Worm (Caenorhabditis elegans): ENCODE measurements around the gene E04F6.6.

E04F6.6 gene

ce11 chrII:7225864-7226522, 26.6 kb upstream of the E04F6.6 start, which contains the start of gene clh-3:
Gene clh-3, minus strand, starts transcription at chrII:7225914.
- no peak for TF ChIP-seq D2030.7 (GFP tag; IDR thresholded peaks at IDR 0.05)
- no peak for TF ChIP-seq mes-4 (tag; optimal IDR thresholded peaks at IDR 0.05)
- TF ChIP-seq repo-1 (tag; optimal IDR thresholded peaks at IDR 0.05) = no peak
- TF ChIP-seq hmg-1.2 (GFP tag; IDR thresholded peaks at IDR 0.05) = no peak
- TF ChIP-seq ets-4 (GFP tag; optimal IDR thresholded peaks at IDR 0.05) = no peak
- no peak for TF ChIP-seq somi-1 (GFP tag; optimal IDR thresholded peaks at IDR 0.05)
- TF ChIP-seq sptf-2 (GFP tag; optimal IDR thresholded peaks at IDR 0.05) = no peak
- TF ChIP-seq dpl-1 (GFP tag; optimal IDR thresholded peaks at IDR 0.05) = no peak
- TF ChIP-seq nhr-80 (tag; optimal IDR thresholded peaks at IDR 0.05) = no peak
- no peak for TF ChIP-seq unc-130 (GFP tag; optimal IDR thresholded peaks at IDR 0.05)
- peak; percentile 61 for TF ChIP-seq efl-1 (GFP tag; optimal IDR thresholded peaks at IDR 0.05)
- TF ChIP-seq ceh-100 (GFP tag; IDR thresholded peaks at IDR 0.05) = no peak
- TF ChIP-seq aptf-2 (GFP tag; conservative IDR thresholded peaks at IDR 0.05) = peak; percentile 99
- TF ChIP-seq madf-6 (GFP tag; IDR thresholded peaks at IDR 0.05) = peak; percentile 60
- no peak for TF ChIP-seq K11D2.4 (GFP tag; IDR thresholded peaks at IDR 0.05)
- TF ChIP-seq madf-8 (GFP tag; conservative IDR thresholded peaks at IDR 0.05) = peak; percentile 36

- TF ChIP-seq lsl-1 (GFP tag; optimal IDR thresholded peaks at IDR 0.05) (no peak), Y95B8A.8 (GFP tag; IDR thresholded peaks at IDR 0.05) (no peak), Y67H2A.10 (GFP tag; conservative IDR thresholded peaks at IDR 0.05) (no peak), mxl-1 (tag; optimal IDR thresholded peaks at IDR 0.05) (no peak), B0261.1 (tag; optimal IDR thresholded peaks at IDR 0.05) (no peak), tlf-1 (GFP tag; optimal IDR thresholded peaks at IDR 0.05) (no peak), nfya-1 (tag; optimal IDR thresholded peaks at IDR 0.05; ENCODE audit: borderline replicate concordance, insufficient read depth) (no peak)
Observed at ce11 chrII:7224074-7224473, 24.7 kb upstream of the E04F6.6 start.

ce11 chrII:7217047-7217446, 17.7 kb upstream of the E04F6.6 start, which contains the start of gene E04F6.10:
Gene E04F6.10, minus strand, starts transcription at chrII:7217147.
- TF ChIP-seq lin-26 (GFP tag; IDR thresholded peaks at IDR 0.05) = no peak
- no peak for TF ChIP-seq ceh-100 (GFP tag; IDR thresholded peaks at IDR 0.05)
- TF ChIP-seq lin-35 (GFP tag; optimal IDR thresholded peaks at IDR 0.05) = no peak
- TF ChIP-seq ztf-6 (GFP tag; IDR thresholded peaks at IDR 0.05) = no peak
- TF ChIP-seq rec-8 (tag; optimal IDR thresholded peaks at IDR 0.05) = no peak
- TF ChIP-seq ztf-25 (GFP tag; IDR thresholded peaks at IDR 0.05) = no peak
- no peak for TF ChIP-seq madf-10 (tag; optimal IDR thresholded peaks at IDR 0.05)
- TF ChIP-seq F49E8.2 (tag; optimal IDR thresholded peaks at IDR 0.05; ENCODE audit: insufficient read depth) = no peak
- TF ChIP-seq aptf-3 (GFP tag; IDR thresholded peaks at IDR 0.05) = no peak
- TF ChIP-seq C17E4.6 (GFP tag; IDR thresholded peaks at IDR 0.05) = no peak
- TF ChIP-seq nfyb-1 (GFP tag; IDR thresholded peaks at IDR 0.05) = no peak
- TF ChIP-seq lin-40 (tag; optimal IDR thresholded peaks at IDR 0.05) = no peak
- no peak for TF ChIP-seq tbp1 (GFP tag; optimal IDR thresholded peaks at IDR 0.05)
- TF ChIP-seq cebp-2 (GFP tag; IDR thresholded peaks at IDR 0.05) = no peak
- TF ChIP-seq ekl-4 (GFP tag; IDR thresholded peaks at IDR 0.05) = no peak
- TF ChIP-seq bed-1 (GFP tag; IDR thresholded peaks at IDR 0.05) = no peak
